Worm (Caenorhabditis elegans): ENCODE results near the gene moc-3.

ce11 chrIV:8107502-8107901 is 22.9 kb upstream of the moc-3 start, which contains the start of gene rabs-5:
- TF ChIP-seq egl-27 (tag; optimal IDR thresholded peaks at IDR 0.05) (no peak), unc-62 (GFP tag; optimal IDR thresholded peaks at IDR 0.05) (no peak), zag-1 (tag; optimal IDR thresholded peaks at IDR 0.05) (no peak), elt-1 (tag; optimal IDR thresholded peaks at IDR 0.05) (no peak), lin-39 (tag; optimal IDR thresholded peaks at IDR 0.05) (no peak), nhr-11 (tag; optimal IDR thresholded peaks at IDR 0.05) (no peak), ceh-82 (tag; optimal IDR thresholded peaks at IDR 0.05) (no peak), ceh-16 (tag; optimal IDR thresholded peaks at IDR 0.05) (no peak), nhr-237 (tag; optimal IDR thresholded peaks at IDR 0.05) (no peak), lin-15B (tag; optimal IDR thresholded peaks at IDR 0.05) (no peak)
